Worm (Caenorhabditis elegans): ENCODE measurements around the gene grwd-1.

grwd-1 gene

ce11 chrIII:5136033-5136597 is 17.1 kb upstream of the grwd-1 start, which contains the start of gene tbx-2:
Gene tbx-2, minus strand, starts transcription at chrIII:5136296.
- no peak for TF ChIP-seq nhr-76 (tag; optimal IDR thresholded peaks at IDR 0.05)
- TF ChIP-seq tbx-2 (tag; optimal IDR thresholded peaks at IDR 0.05): peak; percentile 90
- TF ChIP-seq nfya-1 (tag; optimal IDR thresholded peaks at IDR 0.05; ENCODE audit: insufficient read depth): peak; percentile 97
- no peak for TF ChIP-seq lin-15B (tag; optimal IDR thresholded peaks at IDR 0.05)
- peak; percentile 8 for TF ChIP-seq elt-2 (tag; optimal IDR thresholded peaks at IDR 0.05)

ce11 chrIII:5137099-5137498 is 16.2 kb upstream of the grwd-1 start:
- no peak for TF ChIP-seq egl-5 (tag; optimal IDR thresholded peaks at IDR 0.05)
- TF ChIP-seq ZK546.5 (tag; optimal IDR thresholded peaks at IDR 0.05): no peak
- TF ChIP-seq fkh-10 (GFP tag; optimal IDR thresholded peaks at IDR 0.05): no peak
- peak; percentile 79 for TF ChIP-seq elt-2 (tag; optimal IDR thresholded peaks at IDR 0.05)
- TF ChIP-seq nhr-11 (tag; optimal IDR thresholded peaks at IDR 0.05): no peak
- no peak for TF ChIP-seq elt-3 (tag; optimal IDR thresholded peaks at IDR 0.05)
- TF ChIP-seq pha-4 (tag; optimal IDR thresholded peaks at IDR 0.05): peak; percentile 19
- no peak for TF ChIP-seq mml-1 (tag; optimal IDR thresholded peaks at IDR 0.05)
- no peak for TF ChIP-seq mdl-1 (tag; optimal IDR thresholded peaks at IDR 0.05)
- no peak for TF ChIP-seq snpc-4 (tag; optimal IDR thresholded peaks at IDR 0.05)
- TF ChIP-seq ztf-4 (tag; optimal IDR thresholded peaks at IDR 0.05): no peak
- TF ChIP-seq lsy-12 (tag; optimal IDR thresholded peaks at IDR 0.05): no peak
- TF ChIP-seq ama-1 (optimal IDR thresholded peaks at IDR 0.05): no peak
- TF ChIP-seq fkh-2 (tag; optimal IDR thresholded peaks at IDR 0.05): no peak
- no peak for TF ChIP-seq fos-1 (tag; optimal IDR thresholded peaks at IDR 0.05)
- TF ChIP-seq nhr-25 (tag; optimal IDR thresholded peaks at IDR 0.05): no peak
- no peak for TF ChIP-seq nhr-12 (tag; optimal IDR thresholded peaks at IDR 0.05)
- TF ChIP-seq nhr-76 (tag; optimal IDR thresholded peaks at IDR 0.05): no peak
- TF ChIP-seq jun-1 (tag; optimal IDR thresholded peaks at IDR 0.05): no peak
- TF ChIP-seq ztf-11 (tag; optimal IDR thresholded peaks at IDR 0.05): no peak
- TF ChIP-seq nhr-23 (tag; optimal IDR thresholded peaks at IDR 0.05): no peak
- TF ChIP-seq lin-15B (tag; optimal IDR thresholded peaks at IDR 0.05): no peak
- TF ChIP-seq pqm-1 (tag; optimal IDR thresholded peaks at IDR 0.05): peak; percentile 70
- TF ChIP-seq unc-39 (tag; optimal IDR thresholded peaks at IDR 0.05): no peak
- TF ChIP-seq lin-39 (tag; optimal IDR thresholded peaks at IDR 0.05): no peak

- no peak for TF ChIP-seq mdl-1 (tag; optimal IDR thresholded peaks at IDR 0.05)
- TF ChIP-seq nhr-77 (tag; optimal IDR thresholded peaks at IDR 0.05): no peak
- TF ChIP-seq fkh-10 (GFP tag; optimal IDR thresholded peaks at IDR 0.05): no peak
- TF ChIP-seq nhr-11 (tag; optimal IDR thresholded peaks at IDR 0.05): no peak
- peak; percentile 53 for TF ChIP-seq tbx-2 (tag; optimal IDR thresholded peaks at IDR 0.05)
These were observed 15.6 kb upstream of the grwd-1 start for ce11 chrIII:5137685-5138084.

- no peak for TF ChIP-seq ceh-28 (tag; optimal IDR thresholded peaks at IDR 0.05)
- TF ChIP-seq elt-2 (tag; optimal IDR thresholded peaks at IDR 0.05): no peak
These were observed 14.2 kb upstream of the grwd-1 start for ce11 chrIII:5138940-5139533.

ce11 chrIII:5139768-5140167 is 13.5 kb upstream of the grwd-1 start:
- TF ChIP-seq ceh-16 (tag; optimal IDR thresholded peaks at IDR 0.05) (no peak), nhr-12 (tag; optimal IDR thresholded peaks at IDR 0.05) (no peak), fos-1 (tag; optimal IDR thresholded peaks at IDR 0.05) (no peak), pqm-1 (tag; optimal IDR thresholded peaks at IDR 0.05) (no peak), nhr-25 (tag; optimal IDR thresholded peaks at IDR 0.05) (no peak), fkh-2 (tag; optimal IDR thresholded peaks at IDR 0.05) (no peak), ztf-4 (tag; optimal IDR thresholded peaks at IDR 0.05) (no peak), ceh-28 (tag; optimal IDR thresholded peaks at IDR 0.05) (no peak), pha-4 (tag; optimal IDR thresholded peaks at IDR 0.05) (no peak), daf-12 (tag; optimal IDR thresholded peaks at IDR 0.05) (no peak), zag-1 (tag; optimal IDR thresholded peaks at IDR 0.05) (no peak)

ce11 chrIII:5140559-5140958 is 12.7 kb upstream of the grwd-1 start:
- no peak for TF ChIP-seq nhr-237 (tag; optimal IDR thresholded peaks at IDR 0.05)
- TF ChIP-seq elt-2 (tag; optimal IDR thresholded peaks at IDR 0.05): peak; percentile 12
- TF ChIP-seq fos-1 (tag; optimal IDR thresholded peaks at IDR 0.05): no peak
- TF ChIP-seq sea-2 (GFP tag; optimal IDR thresholded peaks at IDR 0.05): no peak
- TF ChIP-seq R02D3.7 (tag; optimal IDR thresholded peaks at IDR 0.05): no peak
- TF ChIP-seq nhr-67 (tag; optimal IDR thresholded peaks at IDR 0.05): no peak
- TF ChIP-seq unc-39 (tag; optimal IDR thresholded peaks at IDR 0.05): no peak
- no peak for TF ChIP-seq egl-27 (tag; optimal IDR thresholded peaks at IDR 0.05)
- no peak for TF ChIP-seq snpc-4 (tag; optimal IDR thresholded peaks at IDR 0.05)
- no peak for TF ChIP-seq hmg-11 (tag; optimal IDR thresholded peaks at IDR 0.05)
- no peak for TF ChIP-seq ztf-4 (tag; optimal IDR thresholded peaks at IDR 0.05)
- no peak for TF ChIP-seq tbx-2 (tag; optimal IDR thresholded peaks at IDR 0.05)
- TF ChIP-seq nfya-1 (tag; optimal IDR thresholded peaks at IDR 0.05; ENCODE audit: insufficient read depth): peak; percentile 51
- TF ChIP-seq mml-1 (tag; optimal IDR thresholded peaks at IDR 0.05): no peak
- no peak for TF ChIP-seq nhr-28 (tag; optimal IDR thresholded peaks at IDR 0.05)
- TF ChIP-seq lin-39 (tag; optimal IDR thresholded peaks at IDR 0.05): peak; percentile 2
- TF ChIP-seq pha-4 (tag; optimal IDR thresholded peaks at IDR 0.05): peak; percentile 5
